Worm (Caenorhabditis elegans) whole organism, L2 larva: ENCODE results near the gene col-113.

Experiments used
- alr-1 ChIP-seq: fragments of 150-350 bp; optimal IDR thresholded peaks from 2 replicates; lab custom pipeline; 2014; ENCODE audit warnings: missing biosample characterization, missing genetic modification characterization
- ama-1 ChIP-seq: fragments of 150-350 bp; optimal IDR thresholded peaks from 2 replicates; lab custom pipeline; 2018; ENCODE audit warnings: inconsistent platforms
- ceh-82 ChIP-seq: fragments of 150-350 bp; optimal IDR thresholded peaks from 2 replicates; lab custom pipeline; 2014; ENCODE audit warnings: missing biosample characterization, missing genetic modification characterization
- elt-1 ChIP-seq: fragments of 150-350 bp; optimal IDR thresholded peaks from 2 replicates; lab custom pipeline; 2014; ENCODE audit warnings: missing biosample characterization, missing genetic modification characterization
- lin-11 ChIP-seq: fragments of 150-350 bp; sonication (generic microtip); optimal IDR thresholded peaks from 2 replicates; lab custom pipeline; 2014; ENCODE audit warnings: missing biosample characterization, missing genetic modification characterization, inconsistent platforms, mixed read lengths
- nhr-237 ChIP-seq: fragments of 150-350 bp; optimal IDR thresholded peaks from 2 replicates; lab custom pipeline; 2014; ENCODE audit warnings: missing biosample characterization, missing genetic modification characterization
- nhr-77 ChIP-seq: fragments of 150-350 bp; optimal IDR thresholded peaks from 2 replicates; lab custom pipeline; 2014; ENCODE audit warnings: missing biosample characterization, missing genetic modification characterization
- snpc-4 ChIP-seq: fragments of 150-350 bp; optimal IDR thresholded peaks from 2 replicates; lab custom pipeline; 2014; ENCODE audit warnings: missing biosample characterization, missing genetic modification characterization
- unc-55 ChIP-seq: fragments of 150-350 bp; sonication (generic microtip); optimal IDR thresholded peaks from 3 replicates; lab custom pipeline; 2014; ENCODE audit warnings: missing biosample characterization, missing genetic modification reagents, missing genetic modification characterization
- unc-62 ChIP-seq: fragments of 150-350 bp; optimal IDR thresholded peaks from 2 replicates; lab custom pipeline; 2014; ENCODE audit warnings: missing biosample characterization, missing genetic modification reagents, missing genetic modification characterization
- ztf-4 ChIP-seq: fragments of 150-350 bp; optimal IDR thresholded peaks from 2 replicates; lab custom pipeline; 2014; ENCODE audit warnings: missing biosample characterization, missing genetic modification characterization

ce11 chrIV:7188528-7189422 is 36.5 kb upstream of the col-113 start, which contains the start of gene srlf-7:
- TF ChIP-seq ceh-82 (no peak), unc-55 (GFP tag; lab: Kevin White, UChicago) (no peak), ztf-4 (tag; lab: Kevin White, UChicago) (no peak), nhr-237 (tag; lab: Kevin White, UChicago) (no peak), unc-62 (GFP tag; lab: Kevin White, UChicago) (no peak), ama-1 (no peak), elt-1 (no peak), snpc-4 (tag; lab: Kevin White, UChicago) (no peak), lin-11 (tag; lab: Kevin White, UChicago) (no peak), nhr-77 (no peak), alr-1 (tag; lab: Kevin White, UChicago) (no peak)
